Worm (Caenorhabditis elegans) whole organism, mixed stage, embryonic: ENCODE results near the gene Y71H2AM.20.

Experiments used
- ces-1 ChIP-seq: fragments of 150-350 bp; optimal IDR thresholded peaks from 2 replicates; lab custom pipeline; 2014; ENCODE audit warnings: missing biosample characterization, missing genetic modification reagents, missing genetic modification characterization
- elt-1 ChIP-seq: sonication (generic microtip); optimal IDR thresholded peaks from 2 replicates; lab custom pipeline; 2017; ENCODE audit warnings: missing genetic modification characterization, mild to moderate bottlenecking, missing compliant biosample characterization, antibody characterized with exemption, moderate library complexity, borderline replicate concordance; ENCODE audit not compliant: insufficient read depth
- lin-13 ChIP-seq: fragments of 150-350 bp; optimal IDR thresholded peaks from 2 replicates; lab custom pipeline; 2014; ENCODE audit warnings: missing biosample characterization, missing genetic modification characterization
- mep-1 ChIP-seq: fragments of 150-350 bp; optimal IDR thresholded peaks from 2 replicates; lab custom pipeline; 2017; ENCODE audit warnings: missing biosample characterization, missing genetic modification reagents, missing genetic modification characterization, inconsistent platforms
- nhr-12 ChIP-seq: fragments of 150-350 bp; optimal IDR thresholded peaks from 2 replicates; lab custom pipeline; 2014; ENCODE audit warnings: missing biosample characterization, missing genetic modification characterization
- pha-4 ChIP-seq: fragments of 150-350 bp; optimal IDR thresholded peaks from 2 replicates; lab custom pipeline; 2018; ENCODE audit warnings: missing biosample characterization, missing genetic modification reagents, missing genetic modification characterization
- snpc-4 ChIP-seq: fragments of 150-350 bp; optimal IDR thresholded peaks from 2 replicates; lab custom pipeline; 2014; ENCODE audit warnings: missing biosample characterization, missing genetic modification characterization

- TF ChIP-seq lin-13 (tag; lab: Kevin White, UChicago) (no peak), mep-1 (tag; lab: Kevin White, UChicago) (no peak), ces-1 (GFP tag; lab: Kevin White, UChicago) (no peak), nhr-12 (no peak), elt-1 (tag; lab: Kevin White, UChicago) (no peak), snpc-4 (no peak), pha-4 (tag; lab: Kevin White, UChicago) (no peak)
Observed at ce11 chrIII:2818980-2819379, 33.2 kb upstream of the Y71H2AM.20 start, which contains the start of gene pipp-4P.
